Worm (Caenorhabditis elegans): ENCODE results near the gene ZK892.4.
"Not testable (repeated sequence)": the region's sequence is repeated elsewhere in the genome, so short reads cannot be mapped to it uniquely, and the experiment has no call there.

Gene ZK892.4

DNA sequence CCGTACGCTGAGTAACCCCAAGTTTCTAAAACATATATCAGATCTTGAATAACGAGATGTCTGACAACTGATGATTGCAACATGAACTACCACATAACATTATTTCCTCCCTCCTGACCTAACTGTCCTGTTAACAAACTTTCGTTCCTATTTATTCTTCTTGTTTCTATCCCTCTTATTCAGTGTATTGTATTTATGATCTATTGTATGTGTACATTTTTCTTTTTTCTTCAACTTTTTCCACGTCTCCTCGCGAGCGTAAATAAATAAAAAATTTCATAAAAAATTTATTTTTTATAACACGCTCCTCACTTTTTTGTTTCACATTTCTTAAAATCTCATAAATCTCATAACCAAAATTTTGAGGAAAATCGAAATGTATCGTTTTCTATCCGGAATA is at the start of gene ZK892.4:
TSS of gene ZK892.4 (plus strand) at position 301 of the 400 bp plus-strand sequence.
- not testable (repeated sequence) for TF ChIP-seq C34B4.2, pqm-1, nhr-47 (tag; optimal IDR thresholded peaks at IDR 0.05)

DNA sequence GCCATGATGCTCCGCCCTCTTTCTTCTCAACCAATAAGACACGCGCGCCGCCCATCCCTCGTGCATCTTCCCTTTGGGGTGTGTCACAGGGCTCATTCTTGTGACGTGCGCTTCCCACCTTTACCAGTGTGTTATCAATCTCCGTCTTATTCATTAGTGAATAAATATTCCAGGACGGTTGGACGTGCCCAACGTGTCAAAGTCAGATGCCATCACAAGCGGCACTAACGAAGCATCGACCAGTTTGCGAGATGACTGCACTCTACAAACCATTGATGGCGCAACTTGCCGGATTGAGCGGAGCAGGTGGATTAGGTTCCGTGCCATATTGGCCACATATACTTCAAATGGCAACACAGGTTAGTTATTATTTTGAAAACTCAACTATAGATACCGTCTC is 46.2 kb upstream of the ZK892.4 start:
- TF ChIP-seq unc-30 (tag; optimal IDR thresholded peaks at IDR 0.05) (no peak), fkh-8 (tag; optimal IDR thresholded peaks at IDR 0.05) (no peak), irx-1 (tag; optimal IDR thresholded peaks at IDR 0.05) (no peak), sup-37 (GFP tag; optimal IDR thresholded peaks at IDR 0.05) (no peak), efl-1 (optimal IDR thresholded peaks at IDR 0.05) (no peak), efl-1 (GFP tag; optimal IDR thresholded peaks at IDR 0.05 in 1 of 2) (no peak), ceh-90 (tag; optimal IDR thresholded peaks at IDR 0.05) (no peak), aha-1 (tag; optimal IDR thresholded peaks at IDR 0.05) (no peak), tlp-1 (tag; optimal IDR thresholded peaks at IDR 0.05) (no peak), ztf-4 (tag; optimal IDR thresholded peaks at IDR 0.05) (no peak), sptf-1 (tag; optimal IDR thresholded peaks at IDR 0.05) (no peak)

DNA sequence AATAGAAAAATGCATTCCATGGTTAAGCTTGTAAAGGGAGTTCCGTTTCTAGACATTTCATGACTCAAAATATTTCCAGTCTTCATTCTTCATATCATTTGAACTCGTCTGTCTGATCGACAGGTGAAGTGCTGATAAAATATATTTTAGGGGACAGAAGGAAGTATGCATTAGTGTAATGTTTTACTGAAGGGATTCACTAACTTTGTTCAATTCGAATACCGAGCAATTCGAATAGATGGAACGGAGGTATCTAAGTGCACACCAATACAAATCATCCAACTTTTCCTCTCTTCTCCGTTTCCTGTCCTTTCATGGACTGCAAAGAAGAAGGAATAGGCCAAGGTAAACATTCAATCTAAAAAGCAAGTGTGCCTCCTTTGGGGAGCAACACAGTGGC is 42.6 kb upstream of the ZK892.4 start:
- TF ChIP-seq ces-1 (GFP tag; optimal IDR thresholded peaks at IDR 0.05): no peak
- TF ChIP-seq nhr-77 (tag; optimal IDR thresholded peaks at IDR 0.05): no peak
- TF ChIP-seq nhr-12 (tag; optimal IDR thresholded peaks at IDR 0.05): no peak
- no peak for TF ChIP-seq unc-86 (tag; optimal IDR thresholded peaks at IDR 0.05)
- no peak for TF ChIP-seq unc-98 (GFP tag; IDR thresholded peaks at IDR 0.05)
- TF ChIP-seq egl-27 (tag; optimal IDR thresholded peaks at IDR 0.05): no peak
- TF ChIP-seq pax-3 (tag; optimal IDR thresholded peaks at IDR 0.05): no peak
- no peak for TF ChIP-seq lin-39 (tag; optimal IDR thresholded peaks at IDR 0.05)
- TF ChIP-seq ceh-88 (GFP tag; IDR thresholded peaks at IDR 0.05): no peak
- no peak for TF ChIP-seq lin-14 (GFP tag; optimal IDR thresholded peaks at IDR 0.05)
- TF ChIP-seq isw-1 (GFP tag; IDR thresholded peaks at IDR 0.05): no peak
- TF ChIP-seq unc-130 (tag; optimal IDR thresholded peaks at IDR 0.05): no peak
- no peak for TF ChIP-seq nhr-237 (tag; optimal IDR thresholded peaks at IDR 0.05)
- TF ChIP-seq zag-1 (tag; optimal IDR thresholded peaks at IDR 0.05): no peak
- TF ChIP-seq grh-1 (GFP tag; IDR thresholded peaks at IDR 0.05): no peak

DNA sequence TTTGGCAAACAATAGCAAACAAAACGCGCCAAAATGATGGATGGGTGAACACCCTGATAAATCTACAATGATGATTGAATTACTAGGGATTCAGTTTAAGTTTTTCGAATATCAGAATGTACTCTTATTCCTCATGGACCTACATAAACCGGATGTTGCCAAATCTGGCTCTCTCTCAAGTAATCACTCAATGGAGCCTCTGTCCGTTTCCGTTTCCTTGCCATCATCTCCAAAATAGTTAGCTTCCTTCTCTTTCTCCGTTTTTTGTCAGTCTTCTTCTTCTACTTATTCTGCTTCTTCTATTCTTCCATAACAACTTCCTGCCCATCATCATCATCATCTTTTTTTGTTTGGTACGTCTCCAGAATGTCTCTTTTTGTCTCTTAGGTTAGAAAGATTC is 41.0 kb upstream of the ZK892.4 start:
- TF ChIP-seq ces-1 (GFP tag; optimal IDR thresholded peaks at IDR 0.05) (no peak), tbx-2 (tag; optimal IDR thresholded peaks at IDR 0.05) (peak; percentile 37)

DNA sequence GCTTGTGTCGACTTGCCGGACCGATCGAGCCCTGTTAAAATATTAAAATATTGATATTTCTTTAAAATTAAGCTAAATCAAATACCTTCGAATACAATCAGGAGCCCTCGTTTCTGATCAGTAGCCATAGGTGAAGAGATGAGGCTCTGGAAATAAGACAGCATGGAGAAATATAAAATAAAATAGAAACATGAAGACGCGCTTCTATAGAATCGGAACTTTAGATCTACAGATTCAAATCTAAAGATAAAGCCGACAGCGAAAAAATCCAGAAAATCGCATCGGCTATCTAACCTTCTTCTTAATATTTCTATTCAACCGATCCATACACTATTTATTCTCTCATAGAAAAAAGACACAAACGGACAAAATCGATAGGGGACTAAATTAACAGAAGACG is 39.4 kb upstream of the ZK892.4 start, which contains the start of gene dtmk-1:
TSS of gene dtmk-1 (minus strand) at position 146 of the 400 bp plus-strand sequence.
- TF ChIP-seq nhr-28 (tag; optimal IDR thresholded peaks at IDR 0.05) (no peak), nhr-90 (tag; optimal IDR thresholded peaks at IDR 0.05; ENCODE audit: poor library complexity) (peak; percentile 3), nhr-85 (tag) (peak; percentile 57), elt-2 (tag; optimal IDR thresholded peaks at IDR 0.05) (peak; percentile 4), efl-1 (optimal IDR thresholded peaks at IDR 0.05) (no peak), efl-1 (GFP tag; optimal IDR thresholded peaks at IDR 0.05 in 1 of 2) (peak in 1 of 2 experiments; percentile 86)

DNA sequence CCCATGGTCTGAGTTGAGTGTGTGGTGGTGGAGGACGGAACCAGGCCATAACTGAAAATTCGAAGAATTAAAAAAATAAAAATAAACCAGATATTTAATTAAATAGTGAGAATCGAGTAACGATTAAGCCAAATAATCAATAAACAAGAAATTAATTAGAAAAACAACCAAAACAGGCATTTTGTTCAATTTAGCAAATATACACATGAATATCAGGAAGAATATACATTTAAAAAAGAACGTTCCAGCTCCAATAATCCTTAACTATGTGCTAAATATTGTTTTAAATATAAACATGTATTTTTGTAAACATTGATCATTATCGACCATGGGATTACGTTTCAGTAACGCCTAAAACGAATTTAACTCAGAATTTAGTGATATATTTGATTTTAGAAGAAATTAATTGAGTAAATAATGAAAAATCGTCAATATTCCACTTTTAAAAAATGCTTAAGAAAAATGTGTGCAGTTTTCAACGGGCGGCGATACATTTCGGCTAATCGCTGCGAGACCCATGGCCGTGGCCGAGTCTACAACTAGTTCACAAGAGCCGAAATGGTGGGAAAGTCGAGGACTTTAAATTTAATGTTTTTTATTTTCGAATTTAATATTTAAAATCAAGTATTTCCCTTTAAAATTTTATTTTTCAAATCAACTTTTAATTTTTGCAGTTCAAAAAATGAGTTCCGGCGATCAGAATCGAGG is 38.2 kb upstream of the ZK892.4 start, which contains the start of the genes R53.4 and psf-1:
TSS of gene R53.4 (minus strand) at position 51 of the 708 bp plus-strand sequence.
TSS of gene psf-1 (plus strand) at position 675 of the 708 bp plus-strand sequence.
- TF ChIP-seq nhr-19 (GFP tag; conservative IDR thresholded peaks at IDR 0.05): peak; percentile 48
- peak; percentile 69 for TF ChIP-seq nhr-47 (tag; optimal IDR thresholded peaks at IDR 0.05)
- no peak for TF ChIP-seq lin-39 (tag; optimal IDR thresholded peaks at IDR 0.05)
- TF ChIP-seq C04F5.9 (tag; optimal IDR thresholded peaks at IDR 0.05): peak; percentile 14
- no peak for TF ChIP-seq nhr-237 (tag; optimal IDR thresholded peaks at IDR 0.05)
- TF ChIP-seq zag-1 (tag; optimal IDR thresholded peaks at IDR 0.05): no peak
- TF ChIP-seq unc-62 (GFP tag; optimal IDR thresholded peaks at IDR 0.05): no peak
- TF ChIP-seq hpl-2 (GFP tag; optimal IDR thresholded peaks at IDR 0.05): no peak
- peak; percentile 63 for TF ChIP-seq ceh-90 (tag; optimal IDR thresholded peaks at IDR 0.05)
- TF ChIP-seq ceh-8 (GFP tag; optimal IDR thresholded peaks at IDR 0.05): no peak
- TF ChIP-seq nhr-20 (tag; optimal IDR thresholded peaks at IDR 0.05): peak; percentile 71
- TF ChIP-seq ceh-63 (GFP tag; optimal IDR thresholded peaks at IDR 0.05): no peak
- TF ChIP-seq snu-23 (GFP tag; optimal IDR thresholded peaks at IDR 0.05): peak; percentile 75
- peak; percentile 54 for TF ChIP-seq lin-15B (tag; optimal IDR thresholded peaks at IDR 0.05)
- TF ChIP-seq nhr-11 (tag; optimal IDR thresholded peaks at IDR 0.05): no peak
- no peak for TF ChIP-seq unc-98 (GFP tag; IDR thresholded peaks at IDR 0.05)
- TF ChIP-seq tbx-2 (tag; optimal IDR thresholded peaks at IDR 0.05): peak; percentile 72
